Fruit fly (Drosophila melanogaster) whole organism, wandering third instar larva: Measurements from ENCODE around the gene Nfs1.

Experiments used
- Abd-B ChIP-seq: fragments of >200 bp; optimal IDR thresholded peaks from 2 replicates; lab custom pipeline; 2017; ENCODE audit warnings: missing biosample characterization, missing genetic modification characterization
- Jra ChIP-seq: sonication (Bioruptor generic); optimal IDR thresholded peaks from 2 replicates; lab custom pipeline; 2016; ENCODE audit warnings: missing biosample characterization, missing genetic modification characterization
- usp ChIP-seq: fragments of >200 bp; optimal IDR thresholded peaks from 2 replicates; lab custom pipeline; 2017; ENCODE audit warnings: missing biosample characterization, missing genetic modification characterization

DNA sequence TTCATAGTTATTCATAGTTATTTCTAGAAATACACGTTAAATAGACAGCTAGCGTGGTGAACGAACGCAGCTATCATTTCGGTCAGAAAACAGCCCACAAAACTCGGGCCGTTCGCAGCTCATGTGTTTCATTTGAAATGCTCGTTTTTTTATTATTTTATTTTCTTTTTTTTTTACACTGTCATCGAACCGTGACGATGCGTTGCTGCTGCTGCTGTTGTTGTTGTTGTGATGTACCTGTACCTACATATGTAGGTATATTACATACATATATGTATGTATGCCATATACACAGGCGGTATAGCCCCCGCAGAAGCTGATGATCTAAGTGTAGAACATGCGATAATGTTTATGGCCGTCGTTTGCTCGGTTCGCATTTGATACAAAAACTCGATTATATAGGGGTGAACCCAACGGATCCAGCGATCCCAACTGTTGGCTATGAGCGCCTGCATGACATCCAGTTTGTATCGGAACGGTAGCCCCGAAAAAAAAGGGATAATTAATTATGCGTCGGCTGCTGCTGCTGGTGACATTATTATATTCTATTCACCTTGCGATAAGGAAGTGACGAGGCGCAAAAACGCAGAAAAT is 26.2 kb upstream of the Nfs1 start:
- TF ChIP-seq usp = no peak
- no peak for TF ChIP-seq Jra
- TF ChIP-seq Abd-B = no peak
